Fruit fly (Drosophila melanogaster): ENCODE measurements around the gene Spn100A.

Spn100A gene

dm6 chr3R:30714395-30714794 lies 24.0 kb downstream of the Spn100A start:
- TF ChIP-seq EcR (GFP tag; optimal IDR thresholded peaks at IDR 0.05) (no peak), Dll (optimal IDR thresholded peaks at IDR 0.05) (no peak), pan (optimal IDR thresholded peaks at IDR 0.05) (no peak), usp (GFP tag; optimal IDR thresholded peaks at IDR 0.05) (no peak), psq (optimal IDR thresholded peaks at IDR 0.05) (no peak), CG8478 (optimal IDR thresholded peaks at IDR 0.05) (no peak)

- no peak for TF ChIP-seq CG8478 (optimal IDR thresholded peaks at IDR 0.05)
Measured at dm6 chr3R:30718442-30718841, 28.0 kb downstream of the Spn100A start.

- TF ChIP-seq Dll (optimal IDR thresholded peaks at IDR 0.05) = no peak
- no peak for TF ChIP-seq pan (optimal IDR thresholded peaks at IDR 0.05)
- no peak for TF ChIP-seq usp (GFP tag; optimal IDR thresholded peaks at IDR 0.05)
- no peak for TF ChIP-seq psq (optimal IDR thresholded peaks at IDR 0.05)
- TF ChIP-seq EcR (GFP tag; optimal IDR thresholded peaks at IDR 0.05) = no peak
- TF ChIP-seq CG8478 (optimal IDR thresholded peaks at IDR 0.05) = no peak
Measured at dm6 chr3R:30721215-30721862, 30.9 kb downstream of the Spn100A start.

- TF ChIP-seq psq (optimal IDR thresholded peaks at IDR 0.05) = no peak
- no peak for TF ChIP-seq Dll (optimal IDR thresholded peaks at IDR 0.05)
- no peak for TF ChIP-seq EcR (GFP tag; optimal IDR thresholded peaks at IDR 0.05)
- no peak for TF ChIP-seq pan (optimal IDR thresholded peaks at IDR 0.05)
- no peak for TF ChIP-seq usp (GFP tag; optimal IDR thresholded peaks at IDR 0.05)
- no peak for TF ChIP-seq CG8478 (optimal IDR thresholded peaks at IDR 0.05)
Measured at dm6 chr3R:30722374-30722773, 31.9 kb downstream of the Spn100A start.

- TF ChIP-seq CG8478 (optimal IDR thresholded peaks at IDR 0.05) = no peak
- TF ChIP-seq psq (optimal IDR thresholded peaks at IDR 0.05) = no peak
- TF ChIP-seq pan (optimal IDR thresholded peaks at IDR 0.05) = no peak
- no peak for TF ChIP-seq Dll (optimal IDR thresholded peaks at IDR 0.05)
Measured at dm6 chr3R:30725787-30726186, 35.3 kb downstream of the Spn100A start, which contains the start of gene eIF4H2. Gene eIF4H2 (plus strand): TSS chr3R:30726087.

dm6 chr3R:30729013-30729412 lies 38.6 kb downstream of the Spn100A start:
- TF ChIP-seq CG8478 (optimal IDR thresholded peaks at IDR 0.05) = no peak
- no peak for TF ChIP-seq psq (optimal IDR thresholded peaks at IDR 0.05)
- TF ChIP-seq usp (GFP tag; optimal IDR thresholded peaks at IDR 0.05) = no peak
- no peak for TF ChIP-seq pan (optimal IDR thresholded peaks at IDR 0.05)
- no peak for TF ChIP-seq EcR (GFP tag; optimal IDR thresholded peaks at IDR 0.05)
- no peak for TF ChIP-seq Dll (optimal IDR thresholded peaks at IDR 0.05)

- TF ChIP-seq pan (optimal IDR thresholded peaks at IDR 0.05) (no peak), EcR (GFP tag; optimal IDR thresholded peaks at IDR 0.05) (no peak), psq (optimal IDR thresholded peaks at IDR 0.05) (no peak), usp (GFP tag; optimal IDR thresholded peaks at IDR 0.05) (no peak), Dll (optimal IDR thresholded peaks at IDR 0.05) (no peak), CG8478 (optimal IDR thresholded peaks at IDR 0.05) (no peak)
Measured at dm6 chr3R:30731065-30731464, 40.6 kb downstream of the Spn100A start, which contains the start of gene CG11313. Gene CG11313 (minus strand): TSS chr3R:30731165.

- no peak for TF ChIP-seq psq (optimal IDR thresholded peaks at IDR 0.05)
- no peak for TF ChIP-seq CG8478 (optimal IDR thresholded peaks at IDR 0.05)
- no peak for TF ChIP-seq EcR (GFP tag; optimal IDR thresholded peaks at IDR 0.05)
- TF ChIP-seq pan (optimal IDR thresholded peaks at IDR 0.05) = no peak
- no peak for TF ChIP-seq usp (GFP tag; optimal IDR thresholded peaks at IDR 0.05)
- no peak for TF ChIP-seq Dll (optimal IDR thresholded peaks at IDR 0.05)
Measured at dm6 chr3R:30733081-30733480, 42.6 kb downstream of the Spn100A start.

- no peak for TF ChIP-seq CG8478 (optimal IDR thresholded peaks at IDR 0.05)
- no peak for TF ChIP-seq Dll (optimal IDR thresholded peaks at IDR 0.05)
- TF ChIP-seq psq (optimal IDR thresholded peaks at IDR 0.05) = no peak
Measured at dm6 chr3R:30734576-30734975, 44.1 kb downstream of the Spn100A start.

- TF ChIP-seq EcR (GFP tag; optimal IDR thresholded peaks at IDR 0.05) (no peak), pan (optimal IDR thresholded peaks at IDR 0.05) (no peak), usp (GFP tag; optimal IDR thresholded peaks at IDR 0.05) (no peak), psq (optimal IDR thresholded peaks at IDR 0.05) (no peak), Dll (optimal IDR thresholded peaks at IDR 0.05) (no peak), CG8478 (optimal IDR thresholded peaks at IDR 0.05) (no peak)
Measured at dm6 chr3R:30735047-30735446, 44.6 kb downstream of the Spn100A start.

- TF ChIP-seq Dll (optimal IDR thresholded peaks at IDR 0.05) = no peak
- TF ChIP-seq CG8478 (optimal IDR thresholded peaks at IDR 0.05) = no peak
- TF ChIP-seq EcR (GFP tag; optimal IDR thresholded peaks at IDR 0.05) = no peak
- no peak for TF ChIP-seq pan (optimal IDR thresholded peaks at IDR 0.05)
- TF ChIP-seq psq (optimal IDR thresholded peaks at IDR 0.05) = no peak
- TF ChIP-seq usp (GFP tag; optimal IDR thresholded peaks at IDR 0.05) = no peak
Measured at dm6 chr3R:30741371-30741770, 50.9 kb downstream of the Spn100A start.

All from whole organism.